Fruit fly (Drosophila melanogaster): ENCODE measurements around the gene CG32988.

CG32988 gene

DNA sequence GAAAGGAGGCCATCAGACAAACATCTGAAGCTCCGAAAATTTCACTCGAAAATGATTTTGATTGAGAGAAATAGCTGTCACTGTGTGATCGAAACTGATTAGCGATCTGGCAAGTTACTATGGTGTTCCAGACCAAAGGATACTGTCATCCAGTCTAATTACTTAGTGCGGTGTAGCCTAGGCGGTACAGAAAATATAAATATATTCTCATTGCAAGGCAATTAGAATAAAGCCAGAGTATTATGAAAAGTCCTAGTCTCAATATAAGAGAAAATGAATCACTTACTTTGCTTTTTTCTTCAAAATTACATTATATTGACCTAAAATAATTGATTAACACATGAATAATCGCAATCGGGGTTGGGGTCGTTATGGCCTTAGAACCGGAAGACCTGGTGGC, at the start of gene CG32988:
TSS of gene CG32988 (plus strand) at position 301 of the 400 bp plus-strand sequence.
- no peak for TF ChIP-seq CG11456 (GFP tag; IDR thresholded peaks at IDR 0.05)
- no peak for TF ChIP-seq CG11398 (GFP tag; optimal IDR thresholded peaks at IDR 0.05)
- no peak for TF ChIP-seq CG10321 (GFP tag; IDR thresholded peaks at IDR 0.05)
- TF ChIP-seq CG18262 (tag; optimal IDR thresholded peaks at IDR 0.05), result no peak
- no peak for TF ChIP-seq CG1792 (GFP tag; optimal IDR thresholded peaks at IDR 0.05)
- no peak for TF ChIP-seq trem (tag; optimal IDR thresholded peaks at IDR 0.05)
- no peak for TF ChIP-seq Scr (GFP tag; IDR thresholded peaks at IDR 0.05; ENCODE audit: partially characterized antibody)
- TF ChIP-seq gem (tag; optimal IDR thresholded peaks at IDR 0.05), result no peak

DNA sequence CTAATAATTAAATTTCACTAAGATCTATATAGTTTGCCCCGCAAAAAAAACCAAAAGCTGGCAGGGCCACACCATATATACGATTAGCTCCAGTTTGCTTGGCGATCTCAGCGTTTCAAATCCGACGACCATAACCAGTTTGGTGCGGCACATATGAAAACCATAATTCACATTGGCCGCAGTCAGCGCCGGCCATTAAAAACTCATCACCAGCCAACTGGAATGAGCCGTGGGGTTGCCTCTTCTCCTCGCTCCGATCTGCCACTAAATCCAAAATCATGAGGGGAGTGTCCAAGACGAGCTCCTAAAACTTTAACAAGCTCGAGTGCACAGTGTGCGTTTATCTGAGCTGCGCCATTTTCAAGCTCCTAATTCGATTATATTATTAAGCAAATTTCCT, 47.3 kb upstream of the CG32988 start:
- TF ChIP-seq gsb-n (tag; optimal IDR thresholded peaks at IDR 0.05) (peak; percentile 0), Mrtf (GFP tag; IDR thresholded peaks at IDR 0.05) (no peak), Nf-YB (GFP tag; optimal IDR thresholded peaks at IDR 0.05) (peak; percentile 90), Nf-YC (tag; optimal IDR thresholded peaks at IDR 0.05) (peak; percentile 80), cas (GFP tag; IDR thresholded peaks at IDR 0.05) (no peak)

DNA sequence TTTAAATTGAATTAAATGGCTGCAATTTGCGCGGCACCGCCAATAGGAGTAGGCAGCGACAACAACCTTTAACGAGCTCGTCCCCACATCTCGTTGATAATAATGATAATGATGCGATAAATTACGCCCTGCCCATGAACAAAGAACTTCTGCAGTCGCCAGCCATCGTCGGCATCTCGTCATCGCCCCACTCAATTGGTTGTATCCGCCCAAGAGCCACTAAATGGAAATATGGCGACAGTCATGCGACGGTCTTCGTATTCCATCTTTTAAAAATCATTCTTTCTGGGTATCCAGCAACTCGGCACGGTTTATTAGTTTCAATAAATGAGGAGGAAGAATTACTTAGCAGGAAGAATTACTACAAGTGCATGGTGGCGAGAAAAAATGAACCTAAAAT, 44.1 kb upstream of the CG32988 start:
- peak; percentile 62 for TF ChIP-seq Nf-YC (tag; optimal IDR thresholded peaks at IDR 0.05)
- TF ChIP-seq Nf-YB (GFP tag; optimal IDR thresholded peaks at IDR 0.05), result peak; percentile 88
- TF ChIP-seq CG2889 (GFP tag; IDR thresholded peaks at IDR 0.05), result no peak

DNA sequence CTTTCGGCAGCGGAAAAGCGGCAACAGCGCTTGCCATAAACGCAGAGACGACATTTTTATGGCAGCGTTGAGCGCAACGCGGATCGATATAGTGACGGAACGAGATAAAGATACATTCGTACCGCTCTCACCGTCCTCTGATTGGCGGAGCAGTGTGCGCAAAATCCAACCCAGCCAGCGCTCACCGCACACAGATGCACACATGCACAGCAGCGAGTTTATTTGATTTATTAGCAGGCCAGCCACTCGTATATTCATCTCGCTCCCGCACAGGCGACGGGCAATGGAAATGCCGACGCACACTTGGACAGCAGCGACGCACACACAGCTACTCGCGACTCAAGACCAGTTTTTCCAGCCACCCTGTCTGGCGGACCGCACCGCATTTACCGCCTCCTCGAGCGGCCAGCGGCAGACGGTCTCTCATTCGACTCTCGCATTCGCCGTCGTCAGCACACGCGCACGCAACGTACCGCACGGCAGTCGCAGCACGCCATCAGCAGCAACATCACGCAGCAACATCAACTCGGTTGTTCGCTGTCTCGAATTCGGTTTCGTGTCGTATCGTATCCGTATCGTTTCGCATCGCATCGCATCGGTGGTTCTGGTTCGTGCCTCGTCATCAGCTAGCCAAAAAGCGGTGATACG, 39.3 kb upstream of the CG32988 start, which contains the start of gene SoxN:
TSS of gene SoxN (plus strand) at position 424 of the 648 bp plus-strand sequence.
- TF ChIP-seq Optix (GFP tag; IDR thresholded peaks at IDR 0.05) (peak; percentile 35; the same call in 2 of the 3 replicates), Ets97D (GFP tag; optimal IDR thresholded peaks at IDR 0.05) (no peak), org-1 (GFP tag; optimal IDR thresholded peaks at IDR 0.05) (no peak), Asciz (GFP tag; optimal IDR thresholded peaks at IDR 0.05) (no peak), CG11085 (GFP tag; IDR thresholded peaks at IDR 0.05) (no peak; the same call in 1 of the 2 replicates), odd (GFP tag; optimal IDR thresholded peaks at IDR 0.05) (no peak), ranshi (GFP tag; IDR thresholded peaks at IDR 0.05) (no peak), CG4730 (GFP tag; IDR thresholded peaks at IDR 0.05) (no peak), twi (tag; optimal IDR thresholded peaks at IDR 0.05) (peak; percentile 71), CG12299 (tag; optimal IDR thresholded peaks at IDR 0.05) (peak; percentile 33), CG15011 (GFP tag; optimal IDR thresholded peaks at IDR 0.05) (no peak), Hey (tag; optimal IDR thresholded peaks at IDR 0.05) (peak; percentile 67), B-H1 (GFP tag; IDR thresholded peaks at IDR 0.05) (no peak), Hmr (GFP tag; optimal IDR thresholded peaks at IDR 0.05) (no peak), crc (GFP tag; optimal IDR thresholded peaks at IDR 0.05) (no peak), sr (GFP tag; IDR thresholded peaks at IDR 0.05) (0 out of 3 replicates have a peak, but pooled peaks have one; percentile 45), Xbp1 (GFP tag; optimal IDR thresholded peaks at IDR 0.05) (no peak), zen2 (GFP tag; IDR thresholded peaks at IDR 0.05; ENCODE audit: partially characterized antibody) (peak; percentile 45; the same call in 2 of the 3 replicates), Ada2b (GFP tag; IDR thresholded peaks at IDR 0.05) (no peak), hth (optimal IDR thresholded peaks at IDR 0.05) (peak; percentile 69), NK7.1 (GFP tag; optimal IDR thresholded peaks at IDR 0.05) (peak; percentile 15), pfk (GFP tag; optimal IDR thresholded peaks at IDR 0.05) (no peak), gro (GFP tag; optimal IDR thresholded peaks at IDR 0.05) (peak; percentile 32), CG8478 (optimal IDR thresholded peaks at IDR 0.05) (peak; percentile 96), sim (GFP tag; IDR thresholded peaks at IDR 0.05) (no peak), pb (GFP tag; optimal IDR thresholded peaks at IDR 0.05) (peak; percentile 2), CG2120 (GFP tag; optimal IDR thresholded peaks at IDR 0.05) (no peak), ro (GFP tag; IDR thresholded peaks at IDR 0.05) (no peak), CG10321 (GFP tag; IDR thresholded peaks at IDR 0.05) (peak; percentile 98), Awh (GFP tag; IDR thresholded peaks at IDR 0.05) (peak; percentile 32; the same call in 1 of the 2 replicates), z (GFP tag; IDR thresholded peaks at IDR 0.05) (peak; percentile 92), Sox102F (GFP tag; optimal IDR thresholded peaks at IDR 0.05) (no peak), Max (GFP tag; optimal IDR thresholded peaks at IDR 0.05) (no peak)
